Fruit fly (Drosophila melanogaster) whole organism, embryonic: ENCODE results near the gene CG15717.

Experiments used
- Aef1 ChIP-seq: fragments of 200-800 bp; sonication (Bioruptor generic); IDR thresholded peaks from 3 replicates; pipeline ENCODE4 v1.3.6; 2022; ENCODE audit warnings: missing biosample characterization, missing genetic modification characterization
- CG10462 ChIP-seq: fragments of 200-800 bp; sonication (Bioruptor generic); optimal IDR thresholded peaks from 2 replicates; lab custom pipeline; 2016; ENCODE audit warnings: missing biosample characterization, missing genetic modification characterization
- CG10543 ChIP-seq: fragments of 200-800 bp; sonication (Bioruptor generic); optimal IDR thresholded peaks from 3 replicates; lab custom pipeline; 2017; ENCODE audit warnings: missing biosample characterization, mild to moderate bottlenecking, missing genetic modification characterization, moderate library complexity
- CG10979 ChIP-seq: fragments of 200-800 bp; sonication (Bioruptor generic); optimal IDR thresholded peaks from 2 replicates; lab custom pipeline; 2018; ENCODE audit warnings: missing biosample characterization, mild to moderate bottlenecking, missing genetic modification characterization, moderate library complexity
- CG12219 ChIP-seq: fragments of 200-800 bp; sonication (Bioruptor generic); optimal IDR thresholded peaks from 3 replicates; lab custom pipeline; 2018; ENCODE audit warnings: missing biosample characterization, mild to moderate bottlenecking, missing genetic modification characterization
- CG13775 ChIP-seq: fragments of 200-800 bp; sonication (Bioruptor generic); optimal IDR thresholded peaks from 3 replicates; lab custom pipeline; 2017; ENCODE audit warnings: missing biosample characterization, mild to moderate bottlenecking, missing genetic modification characterization
- CG14710 ChIP-seq: fragments of 200-800 bp; sonication (Bioruptor generic); optimal IDR thresholded peaks from 3 replicates; lab custom pipeline; 2019; ENCODE audit warnings: missing biosample characterization, mild to moderate bottlenecking, missing genetic modification characterization, moderate library complexity
- CG15011 ChIP-seq: fragments of 200-800 bp; sonication (Bioruptor generic); optimal IDR thresholded peaks from 3 replicates; lab custom pipeline; 2018; ENCODE audit warnings: missing biosample characterization, mild to moderate bottlenecking, missing genetic modification characterization
- CG16815 ChIP-seq: fragments of 200-800 bp; sonication (Bioruptor generic); optimal IDR thresholded peaks from 3 replicates; lab custom pipeline; 2017; ENCODE audit warnings: missing biosample characterization, mild to moderate bottlenecking, missing genetic modification characterization
- CG17328 ChIP-seq: fragments of 200-800 bp; sonication (Bioruptor generic); IDR thresholded peaks from 2 replicates; pipeline ENCODE4 v1.3.6; 2022; ENCODE audit warnings: missing biosample characterization, missing genetic modification characterization
- CG1792 ChIP-seq: fragments of 200-800 bp; sonication (Bioruptor generic); optimal IDR thresholded peaks from 2 replicates; lab custom pipeline; 2016; ENCODE audit warnings: missing biosample characterization, missing genetic modification characterization
- CG18262 ChIP-seq: fragments of 200-800 bp; optimal IDR thresholded peaks from 3 replicates; lab custom pipeline; 2019; ENCODE audit warnings: missing biosample characterization, mild to moderate bottlenecking, missing genetic modification characterization, moderate library complexity
- CG2129 ChIP-seq: fragments of 200-800 bp; sonication (Bioruptor generic); IDR thresholded peaks from 2 replicates; pipeline ENCODE4 v1.3.6; 2022; ENCODE audit warnings: missing biosample characterization, missing genetic modification characterization; ENCODE audit not compliant: partially characterized antibody
- CG2202 ChIP-seq: fragments of 200-800 bp; sonication (Bioruptor generic); optimal IDR thresholded peaks from 2 replicates; lab custom pipeline; 2018; ENCODE audit warnings: missing biosample characterization, mild to moderate bottlenecking, missing genetic modification characterization
- CG2678 ChIP-seq: fragments of 200-800 bp; sonication (Bioruptor generic); optimal IDR thresholded peaks from 3 replicates; lab custom pipeline; 2019; ENCODE audit warnings: missing biosample characterization, mild to moderate bottlenecking, missing genetic modification characterization, moderate library complexity
- CG32767 ChIP-seq: fragments of 200-800 bp; sonication (Bioruptor generic); IDR thresholded peaks from 2 replicates; pipeline ENCODE4 v1.3.6; 2022; ENCODE audit warnings: missing biosample characterization, missing genetic modification characterization
- CG3281 ChIP-seq: fragments of 200-800 bp; sonication (Bioruptor generic); optimal IDR thresholded peaks from 3 replicates; lab custom pipeline; 2017; ENCODE audit warnings: missing biosample characterization, mild to moderate bottlenecking, missing genetic modification characterization
- CG34422 ChIP-seq: fragments of 200-800 bp; sonication (Bioruptor generic); IDR thresholded peaks from 3 replicates; pipeline ENCODE4 v1.3.6; 2022; ENCODE audit warnings: missing biosample characterization, missing genetic modification characterization
- CG42726 ChIP-seq: fragments of 200-800 bp; sonication (Bioruptor generic); IDR thresholded peaks from 2 replicates; pipeline ENCODE4 v1.3.6; 2022; ENCODE audit warnings: missing biosample characterization, missing genetic modification characterization; ENCODE audit not compliant: partially characterized antibody
- CG4328 ChIP-seq: fragments of 200-800 bp; sonication (Bioruptor generic); optimal IDR thresholded peaks from 3 replicates; lab custom pipeline; 2017; ENCODE audit warnings: missing biosample characterization, missing genetic modification reagents, missing genetic modification characterization
- CG4360 ChIP-seq: fragments of 200-800 bp; sonication (Bioruptor generic); IDR thresholded peaks from 2 replicates; pipeline ENCODE4 v1.3.6; 2022; ENCODE audit warnings: missing biosample characterization, missing genetic modification characterization
- CG4820 ChIP-seq: fragments of 200-800 bp; sonication (Bioruptor generic); optimal IDR thresholded peaks from 3 replicates; lab custom pipeline; 2016; ENCODE audit warnings: missing biosample characterization, missing genetic modification characterization
- CG6689 ChIP-seq: fragments of 200-800 bp; sonication (Bioruptor generic); IDR thresholded peaks from 2 replicates; pipeline ENCODE4 v1.3.6; 2022; ENCODE audit warnings: missing biosample characterization, missing genetic modification characterization
- CG7357 ChIP-seq: fragments of 200-800 bp; sonication (Bioruptor generic); IDR thresholded peaks from 3 replicates; pipeline ENCODE4 v1.3.6; 2022; ENCODE audit warnings: missing biosample characterization, missing genetic modification characterization
- CG7963 ChIP-seq: fragments of 200-800 bp; sonication (Bioruptor generic); IDR thresholded peaks from 3 replicates; pipeline ENCODE4 v1.3.6; 2022; ENCODE audit warnings: missing biosample characterization, missing genetic modification characterization; ENCODE audit not compliant: partially characterized antibody
- CG7987 ChIP-seq: fragments of 200-800 bp; sonication (Bioruptor generic); optimal IDR thresholded peaks from 2 replicates; lab custom pipeline; 2018; ENCODE audit warnings: missing biosample characterization, mild to moderate bottlenecking, missing genetic modification characterization, moderate library complexity
- CHES-1-like ChIP-seq: fragments of 200-800 bp; sonication (Bioruptor generic); optimal IDR thresholded peaks from 2 replicates; lab custom pipeline; 2016; ENCODE audit warnings: missing biosample characterization, missing genetic modification characterization
- D19B ChIP-seq: fragments of 200-800 bp; sonication (Bioruptor generic); optimal IDR thresholded peaks from 2 replicates; lab custom pipeline; 2017; ENCODE audit warnings: missing biosample characterization, mild to moderate bottlenecking, missing genetic modification characterization
- Drgx ChIP-seq: fragments of 200-800 bp; sonication (Bioruptor generic); IDR thresholded peaks from 2 replicates; pipeline ENCODE4 v1.3.6; 2022; ENCODE audit warnings: missing biosample characterization, missing genetic modification characterization
- Ets97D ChIP-seq: fragments of 200-800 bp; sonication (Bioruptor generic); optimal IDR thresholded peaks from 3 replicates; lab custom pipeline; 2016; ENCODE audit warnings: missing biosample characterization, missing genetic modification characterization
- Fer2 ChIP-seq: fragments of 200-800 bp; sonication (Bioruptor generic); optimal IDR thresholded peaks from 2 replicates; lab custom pipeline; 2018; ENCODE audit warnings: missing biosample characterization, mild to moderate bottlenecking, missing genetic modification characterization, moderate library complexity
- H15 ChIP-seq: fragments of 200-800 bp; sonication (Bioruptor generic); IDR thresholded peaks from 3 replicates; pipeline ENCODE4 v1.3.6; 2022; ENCODE audit warnings: missing biosample characterization, missing genetic modification characterization
- Hey ChIP-seq: fragments of 200-800 bp; sonication (Bioruptor generic); optimal IDR thresholded peaks from 3 replicates; lab custom pipeline; 2018; ENCODE audit warnings: missing biosample characterization, mild to moderate bottlenecking, missing genetic modification characterization
- Kr ChIP-seq: fragments of 200-800 bp; sonication (Bioruptor generic); optimal IDR thresholded peaks from 2 replicates; lab custom pipeline; 2017; ENCODE audit warnings: missing biosample characterization, mild to moderate bottlenecking, missing genetic modification characterization
- Lhr ChIP-seq: fragments of 200-800 bp; sonication (Bioruptor generic); optimal IDR thresholded peaks from 3 replicates; lab custom pipeline; 2017; ENCODE audit warnings: mild to moderate bottlenecking, missing biosample characterization, missing genetic modification reagents, missing genetic modification characterization
- Max ChIP-seq: fragments of 200-800 bp; sonication (Bioruptor generic); optimal IDR thresholded peaks from 2 replicates; lab custom pipeline; 2016; ENCODE audit warnings: missing biosample characterization, mild to moderate bottlenecking, missing genetic modification characterization
- Myb ChIP-seq: fragments of 200-800 bp; sonication (Bioruptor generic); optimal IDR thresholded peaks from 2 replicates; lab custom pipeline; 2016; ENCODE audit warnings: missing biosample characterization, missing genetic modification characterization
- NC2α ChIP-seq: fragments of 200-800 bp; sonication (Bioruptor generic); optimal IDR thresholded peaks from 2 replicates; lab custom pipeline; 2016; ENCODE audit warnings: missing biosample characterization, missing genetic modification characterization
- Neu2 ChIP-seq: fragments of 200-800 bp; sonication (Bioruptor generic); optimal IDR thresholded peaks from 3 replicates; lab custom pipeline; 2016; ENCODE audit warnings: missing biosample characterization, missing genetic modification characterization, borderline replicate concordance
- Pdp1 ChIP-seq, 2 experiments: fragments of 200-800 bp; sonication (Bioruptor generic); optimal IDR thresholded peaks; 3 replicates each; lab custom pipeline; 2016; ENCODE audit warnings: missing biosample characterization in 2 of 2, missing genetic modification characterization in 2 of 2, mild to moderate bottlenecking in 1 of 2, moderate library complexity in 1 of 2
- Scr ChIP-seq: fragments of 200-800 bp; sonication (Bioruptor generic); IDR thresholded peaks from 2 replicates; pipeline ENCODE4 v1.3.6; 2022; ENCODE audit warnings: missing biosample characterization, missing genetic modification characterization; ENCODE audit not compliant: partially characterized antibody
- Xrp1 ChIP-seq: fragments of 200-800 bp; sonication (Bioruptor generic); IDR thresholded peaks from 2 replicates; pipeline ENCODE4 v1.3.6; 2022; ENCODE audit warnings: missing biosample characterization, missing genetic modification characterization
- ab ChIP-seq: fragments of 200-800 bp; sonication (Bioruptor generic); optimal IDR thresholded peaks from 2 replicates; lab custom pipeline; 2016; ENCODE audit warnings: missing biosample characterization, missing genetic modification characterization
- chm ChIP-seq: fragments of 200-800 bp; sonication (Bioruptor generic); IDR thresholded peaks from 2 replicates; pipeline ENCODE4 v1.3.6; 2022; ENCODE audit warnings: missing biosample characterization, missing genetic modification characterization
- fu2 ChIP-seq: fragments of 200-800 bp; sonication (Bioruptor generic); optimal IDR thresholded peaks from 2 replicates; lab custom pipeline; 2016; ENCODE audit warnings: missing biosample characterization, missing genetic modification characterization
- hbn ChIP-seq: fragments of 200-800 bp; sonication (Bioruptor generic); IDR thresholded peaks from 2 replicates; pipeline ENCODE4 v1.3.6; 2022; ENCODE audit warnings: missing biosample characterization, missing genetic modification characterization; ENCODE audit not compliant: partially characterized antibody
- oc ChIP-seq: fragments of 200-800 bp; sonication (Bioruptor generic); optimal IDR thresholded peaks from 2 replicates; lab custom pipeline; 2018; ENCODE audit warnings: missing biosample characterization, mild to moderate bottlenecking, missing genetic modification characterization, moderate library complexity
- run ChIP-seq: fragments of 200-800 bp; sonication (Bioruptor generic); optimal IDR thresholded peaks from 3 replicates; lab custom pipeline; 2018; ENCODE audit warnings: missing biosample characterization, mild to moderate bottlenecking, missing genetic modification characterization
- zf30C ChIP-seq: fragments of 200-800 bp; sonication (Bioruptor generic); optimal IDR thresholded peaks from 3 replicates; lab custom pipeline; 2018; ENCODE audit warnings: missing biosample characterization, mild to moderate bottlenecking, missing genetic modification characterization
- zfh2 ChIP-seq: fragments of 200-800 bp; sonication (Bioruptor generic); optimal IDR thresholded peaks from 2 replicates; lab custom pipeline; 2016; ENCODE audit warnings: missing biosample characterization, missing genetic modification characterization

The CG15717 gene

dm6 chrX:13112238-13112829 lies 16.4 kb upstream of the CG15717 start, which contains the start of gene Chpf (continued):
- TF ChIP-seq CG1792 (GFP tag; lab: Kevin White, UChicago): no peak
- TF ChIP-seq CG18262: no peak
- TF ChIP-seq CG32767 (GFP tag; lab: Robert Waterston, UW): no peak
- TF ChIP-seq CG7357 (GFP tag; lab: Robert Waterston, UW): peak; percentile 97
- no peak for TF ChIP-seq Lhr
- TF ChIP-seq Xrp1 (GFP tag; lab: Robert Waterston, UW): no peak
- no peak for TF ChIP-seq CG6689 (GFP tag; lab: Robert Waterston, UW)
- TF ChIP-seq Ets97D (GFP tag; lab: Kevin White, UChicago): peak; percentile 36
- TF ChIP-seq CG12219 (GFP tag; lab: Kevin White, UChicago): no peak
- TF ChIP-seq Scr (GFP tag; lab: Robert Waterston, UW): peak; percentile 80
- TF ChIP-seq fu2 (GFP tag; lab: Kevin White, UChicago): no peak
- no peak for TF ChIP-seq H15
- no peak for TF ChIP-seq Neu2
- TF ChIP-seq Hey (tag; lab: Kevin White, UChicago): no peak
- TF ChIP-seq CG3281 (GFP tag; lab: Kevin White, UChicago): no peak
- no peak for TF ChIP-seq CG10979
- no peak for TF ChIP-seq CG17328
- TF ChIP-seq CG4360 (GFP tag; lab: Robert Waterston, UW): no peak
- TF ChIP-seq CG14710 (tag; lab: Kevin White, UChicago): peak; percentile 18
- TF ChIP-seq Kr (GFP tag; lab: Kevin White, UChicago): no peak
- TF ChIP-seq CG10543 (GFP tag; lab: Kevin White, UChicago): no peak
- TF ChIP-seq CG7963: peak; percentile 87
- TF ChIP-seq CG13775 (GFP tag; lab: Kevin White, UChicago): no peak
- TF ChIP-seq hbn (GFP tag; lab: Robert Waterston, UW): peak; percentile 59
- TF ChIP-seq oc (tag; lab: Kevin White, UChicago): no peak
- TF ChIP-seq D19B (GFP tag; lab: Kevin White, UChicago): no peak
- no peak for TF ChIP-seq CG2678
- TF ChIP-seq CG4328: no peak
- no peak for TF ChIP-seq CG4820 (GFP tag; lab: Kevin White, UChicago)
- TF ChIP-seq CG34422: peak; percentile 73; the same call in 1 of the 3 replicates
- peak; percentile 81 for TF ChIP-seq CG42726 (GFP tag; lab: Robert Waterston, UW)
- TF ChIP-seq Drgx (GFP tag; lab: Robert Waterston, UW): peak; percentile 30
- TF ChIP-seq run (tag; lab: Kevin White, UChicago): no peak
- TF ChIP-seq CHES-1-like: peak; percentile 34
- no peak for TF ChIP-seq CG2202 (tag; lab: Kevin White, UChicago)
- TF ChIP-seq zfh2 (GFP tag; lab: Kevin White, UChicago): no peak
- no peak for TF ChIP-seq zf30C (GFP tag; lab: Kevin White, UChicago)
- TF ChIP-seq Pdp1 (GFP tag; optimal IDR thresholded peaks at IDR 0.05; lab: Kevin White, UChicago): peak in 1 of 2 experiments; percentile 22
- no peak for TF ChIP-seq CG2129 (GFP tag; lab: Robert Waterston, UW)
- TF ChIP-seq CG15011 (GFP tag; lab: Kevin White, UChicago): no peak
- TF ChIP-seq Fer2 (tag; lab: Kevin White, UChicago): no peak
- no peak for TF ChIP-seq CG7987
- TF ChIP-seq chm (GFP tag; lab: Robert Waterston, UW): no peak
- no peak for TF ChIP-seq CG10462 (GFP tag; lab: Kevin White, UChicago)
- TF ChIP-seq ab: no peak
- TF ChIP-seq NC2α (GFP tag; lab: Kevin White, UChicago): no peak
- TF ChIP-seq Max (GFP tag; lab: Kevin White, UChicago): no peak
- TF ChIP-seq Myb (GFP tag; lab: Kevin White, UChicago): peak; percentile 24
- no peak for TF ChIP-seq Aef1 (GFP tag; lab: Robert Waterston, UW)
- no peak for TF ChIP-seq CG16815
